Worm (Caenorhabditis elegans): Measurements from ENCODE around the gene acp-3.

acp-3 gene

DNA sequence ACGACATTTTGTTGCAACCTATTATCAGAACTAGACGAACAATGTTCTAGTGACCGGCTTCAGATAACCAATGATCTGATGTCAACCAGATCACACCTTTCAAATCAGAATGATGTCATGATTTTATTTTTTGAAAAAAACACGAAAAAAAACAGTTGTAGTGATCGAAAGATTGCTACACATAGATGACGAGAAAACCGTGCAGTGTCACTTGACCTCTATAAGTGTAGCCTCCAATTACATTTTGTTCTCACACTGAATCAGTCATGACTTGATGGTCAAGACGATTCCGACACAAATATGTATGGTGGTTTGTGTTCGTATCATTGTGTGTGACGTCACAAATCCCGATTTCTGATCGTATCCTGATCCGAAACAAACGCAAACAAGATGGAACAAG lies 3.2 kb upstream of the acp-3 start:
- peak; percentile 3 for TF ChIP-seq lin-40 (tag; optimal IDR thresholded peaks at IDR 0.05)
- TF ChIP-seq K11D2.4 (GFP tag; IDR thresholded peaks at IDR 0.05), result no peak
- no peak for TF ChIP-seq cebp-1 (GFP tag; IDR thresholded peaks at IDR 0.05)
- no peak for TF ChIP-seq cebp-1 (tag; optimal IDR thresholded peaks at IDR 0.05)
- TF ChIP-seq ama-1 (optimal IDR thresholded peaks at IDR 0.05), result peak; percentile 68
- no peak for TF ChIP-seq ama-1 (GFP tag; optimal IDR thresholded peaks at IDR 0.05)
- TF ChIP-seq atf-7 (tag; optimal IDR thresholded peaks at IDR 0.05), result peak; percentile 6

DNA sequence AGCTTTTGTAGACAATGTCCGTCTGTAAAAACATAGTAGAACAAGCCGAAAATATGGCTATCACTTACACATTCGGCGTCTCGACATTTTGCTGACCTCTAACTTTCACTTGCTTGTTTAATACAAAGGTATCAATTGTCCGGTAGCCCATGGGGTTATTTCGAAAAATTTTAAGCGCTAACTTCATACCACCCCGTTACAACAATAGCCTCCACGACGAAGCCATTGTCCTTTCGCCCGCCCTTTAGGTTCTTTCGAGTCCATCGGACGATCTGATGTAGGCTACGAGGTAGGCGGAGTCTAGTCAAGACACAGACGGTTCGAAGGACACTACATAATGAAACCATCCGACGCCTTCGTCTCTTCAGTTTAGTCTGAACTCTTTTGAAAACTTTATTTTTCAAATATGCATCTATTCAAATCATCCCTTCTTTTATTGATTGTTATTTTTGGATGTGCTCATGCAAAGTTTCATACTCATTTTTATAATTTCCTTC lies 1.9 kb upstream of the acp-3 start, which contains the start of gene lips-10:
lips-10 (plus strand) TSS at position 378 of the 497 bp plus-strand sequence.
- TF ChIP-seq F57C9.4 (tag; optimal IDR thresholded peaks at IDR 0.05) (no peak), ceh-79 (tag; optimal IDR thresholded peaks at IDR 0.05) (no peak), bed-1 (GFP tag; IDR thresholded peaks at IDR 0.05) (no peak), B0261.1 (tag; optimal IDR thresholded peaks at IDR 0.05) (no peak), ceh-40 (GFP tag; IDR thresholded peaks at IDR 0.05) (no peak), hlh-26 (GFP tag; conservative IDR thresholded peaks at IDR 0.05) (no peak), let-607 (tag; optimal IDR thresholded peaks at IDR 0.05) (no peak), dox-1 (GFP tag; IDR thresholded peaks at IDR 0.05) (no peak), nhr-120 (GFP tag; IDR thresholded peaks at IDR 0.05) (no peak), ama-1 (optimal IDR thresholded peaks at IDR 0.05) (no peak), ama-1 (GFP tag; optimal IDR thresholded peaks at IDR 0.05) (no peak), ceh-58 (GFP tag; IDR thresholded peaks at IDR 0.05) (no peak), ZK185.1 (tag; optimal IDR thresholded peaks at IDR 0.05; ENCODE audit: poor library complexity, severe bottlenecking) (no peak), mcd-1 (GFP tag; IDR thresholded peaks at IDR 0.05) (no peak), cebp-1 (GFP tag; IDR thresholded peaks at IDR 0.05) (no peak), cebp-1 (tag; optimal IDR thresholded peaks at IDR 0.05) (no peak), D2030.7 (GFP tag; IDR thresholded peaks at IDR 0.05) (no peak), Y95B8A.8 (GFP tag; IDR thresholded peaks at IDR 0.05) (no peak), ztf-26 (tag; optimal IDR thresholded peaks at IDR 0.05) (no peak), mxl-1 (tag; optimal IDR thresholded peaks at IDR 0.05) (no peak), pbrm-1 (GFP tag; IDR thresholded peaks at IDR 0.05) (no peak)

DNA sequence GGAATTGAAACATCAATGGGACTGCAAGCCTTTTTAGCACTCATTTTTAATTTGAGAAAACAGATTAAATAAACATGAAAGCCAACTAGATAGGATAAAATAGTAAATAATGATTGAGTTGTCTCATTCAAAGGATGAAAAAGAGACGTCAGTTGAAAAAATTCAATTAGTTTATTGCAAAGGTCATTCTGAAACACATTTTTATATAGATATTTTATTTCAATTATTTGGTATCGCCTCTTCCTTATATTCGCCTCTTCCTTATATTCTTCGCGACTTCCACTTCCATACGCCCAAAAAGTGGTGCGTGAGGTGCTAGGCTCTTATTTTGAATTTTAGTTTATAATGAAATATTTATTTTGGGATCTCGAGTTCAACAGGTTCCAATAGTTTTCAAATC lies 1.9 kb downstream of the acp-3 start, which contains the start of gene acp-4:
acp-4 (minus strand) TSS at position 101 of the 400 bp plus-strand sequence.
- TF ChIP-seq cebp-2 (GFP tag; IDR thresholded peaks at IDR 0.05), result no peak
- no peak for TF ChIP-seq K11D2.4 (GFP tag; IDR thresholded peaks at IDR 0.05)
- no peak for TF ChIP-seq Y53G8AR.9 (GFP tag; conservative IDR thresholded peaks at IDR 0.05)
- TF ChIP-seq mes-4 (tag; optimal IDR thresholded peaks at IDR 0.05), result no peak
- no peak for TF ChIP-seq akir-1 (GFP tag; optimal IDR thresholded peaks at IDR 0.05)
- TF ChIP-seq dpff-1 (tag; optimal IDR thresholded peaks at IDR 0.05), result no peak
- TF ChIP-seq hlh-26 (GFP tag; conservative IDR thresholded peaks at IDR 0.05), result no peak
- TF ChIP-seq B0035.1 (tag; optimal IDR thresholded peaks at IDR 0.05), result no peak

DNA sequence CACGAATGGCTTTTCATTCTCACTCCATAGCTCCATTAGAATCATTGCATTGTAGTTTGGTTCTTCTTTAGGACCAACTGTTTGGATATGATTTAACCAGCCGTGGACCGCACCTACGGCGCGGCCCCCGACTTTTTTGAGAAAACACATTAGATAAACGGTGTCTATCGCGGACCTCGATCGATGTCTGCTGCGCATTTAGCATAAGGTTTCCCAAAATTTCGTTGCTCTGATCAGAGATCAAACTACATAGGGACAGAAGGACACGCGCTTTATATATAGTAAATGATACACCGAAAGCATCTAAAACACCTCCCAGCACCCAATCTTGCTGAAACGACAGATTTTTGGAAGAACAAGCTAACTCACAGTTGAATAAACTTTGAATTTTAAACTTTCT lies 4.0 kb downstream of the acp-3 start:
- TF ChIP-seq hmg-1.2 (GFP tag; IDR thresholded peaks at IDR 0.05), result peak; percentile 46
- TF ChIP-seq pbrm-1 (GFP tag; IDR thresholded peaks at IDR 0.05), result peak; percentile 61
- peak; percentile 33 for TF ChIP-seq snpc-4 (GFP tag; optimal IDR thresholded peaks at IDR 0.05)
- peak in 2 of 4 experiments; percentile 55 to 85 for TF ChIP-seq snpc-4 (tag; optimal IDR thresholded peaks at IDR 0.05)
- TF ChIP-seq snpc-1.1 (tag; optimal IDR thresholded peaks at IDR 0.05; ENCODE audit: insufficient read depth), result peak; percentile 51
- TF ChIP-seq attf-6 (GFP tag; IDR thresholded peaks at IDR 0.05), result 0 out of 2 replicates have a peak, but pooled peaks have one; percentile 67

Data from whole organism, young adult.